Fruit fly (Drosophila melanogaster) whole organism, pupa: Measurements from ENCODE around the gene mthl5.

Source experiments
- CG10348 ChIP-seq: fragments of 200-800 bp; sonication (Bioruptor generic); IDR thresholded peaks from 2 replicates; pipeline ENCODE4 v1.3.6; 2022; ENCODE audit warnings: missing biosample characterization, missing genetic modification characterization
- CG12605 ChIP-seq: fragments of 200-800 bp; sonication (Bioruptor generic); IDR thresholded peaks from 2 replicates; pipeline ENCODE4 v1.3.6; 2022; ENCODE audit warnings: missing biosample characterization, missing genetic modification characterization
- CG13204 ChIP-seq: fragments of 200-800 bp; sonication (Bioruptor generic); optimal IDR thresholded peaks from 2 replicates; lab custom pipeline; 2018; ENCODE audit warnings: missing biosample characterization, mild to moderate bottlenecking, missing genetic modification characterization, moderate library complexity
- CG14655 ChIP-seq: fragments of 200-800 bp; sonication (Bioruptor generic); optimal IDR thresholded peaks from 3 replicates; lab custom pipeline; 2017; ENCODE audit warnings: mild to moderate bottlenecking, missing biosample characterization, missing genetic modification reagents, missing genetic modification characterization
- CG15710 ChIP-seq: fragments of 200-800 bp; sonication (Bioruptor generic); optimal IDR thresholded peaks from 2 replicates; lab custom pipeline; 2018; ENCODE audit warnings: missing biosample characterization, mild to moderate bottlenecking, missing genetic modification characterization, moderate library complexity
- CG17806 ChIP-seq: fragments of 200-800 bp; sonication (Bioruptor generic); optimal IDR thresholded peaks from 2 replicates; lab custom pipeline; 2018; ENCODE audit warnings: missing biosample characterization, mild to moderate bottlenecking, missing genetic modification characterization, moderate library complexity
- CG32121 ChIP-seq: fragments of 200-800 bp; sonication (Bioruptor generic); IDR thresholded peaks from 2 replicates; pipeline ENCODE4 v1.3.6; 2022; ENCODE audit warnings: missing biosample characterization, missing genetic modification characterization
- CG34367 ChIP-seq: fragments of 200-800 bp; sonication (Bioruptor generic); optimal IDR thresholded peaks from 2 replicates; lab custom pipeline; 2018; ENCODE audit warnings: missing biosample characterization, mild to moderate bottlenecking, missing genetic modification characterization
- CG4496 ChIP-seq: fragments of 200-800 bp; sonication (Bioruptor generic); IDR thresholded peaks from 3 replicates; pipeline ENCODE4 v1.3.6; 2022; ENCODE audit warnings: missing biosample characterization, missing genetic modification characterization
- CG8159 ChIP-seq: fragments of 200-800 bp; sonication (Bioruptor generic); optimal IDR thresholded peaks from 3 replicates; lab custom pipeline; 2018; ENCODE audit warnings: missing biosample characterization, mild to moderate bottlenecking, missing genetic modification characterization, moderate library complexity
- CG8301 ChIP-seq: fragments of 200-800 bp; sonication (Bioruptor generic); optimal IDR thresholded peaks from 2 replicates; lab custom pipeline; 2018; ENCODE audit warnings: missing biosample characterization, mild to moderate bottlenecking, missing genetic modification characterization
- CG9948 ChIP-seq: fragments of 200-800 bp; sonication (Bioruptor generic); optimal IDR thresholded peaks from 2 replicates; lab custom pipeline; 2018; ENCODE audit warnings: missing biosample characterization, mild to moderate bottlenecking, missing genetic modification characterization, moderate library complexity
- D1 ChIP-seq: fragments of 200-800 bp; sonication (Bioruptor generic); optimal IDR thresholded peaks from 2 replicates; lab custom pipeline; 2018; ENCODE audit warnings: missing biosample characterization, mild to moderate bottlenecking, missing genetic modification characterization, moderate library complexity
- EcR ChIP-seq: fragments of 200-800 bp; sonication (Bioruptor generic); optimal IDR thresholded peaks from 3 replicates; lab custom pipeline; 2019; ENCODE audit warnings: missing biosample characterization, missing genetic modification characterization, mild to moderate bottlenecking, moderate library complexity, missing genetic modification reagents
- Ets98B ChIP-seq: fragments of 200-800 bp; sonication (Bioruptor generic); IDR thresholded peaks from 2 replicates; pipeline ENCODE4 v1.3.6; 2022; ENCODE audit warnings: missing biosample characterization, missing genetic modification characterization
- Pif1A ChIP-seq: fragments of 200-800 bp; sonication (Bioruptor generic); optimal IDR thresholded peaks from 3 replicates; lab custom pipeline; 2016; ENCODE audit warnings: missing biosample characterization, missing genetic modification characterization
- Pif1B ChIP-seq: fragments of 200-800 bp; sonication (Bioruptor generic); optimal IDR thresholded peaks from 3 replicates; lab custom pipeline; 2016; ENCODE audit warnings: missing biosample characterization, missing genetic modification characterization
- Snoo ChIP-seq: fragments of 200-800 bp; sonication (Bioruptor generic); optimal IDR thresholded peaks from 3 replicates; lab custom pipeline; 2017; ENCODE audit warnings: missing biosample characterization, mild to moderate bottlenecking, missing genetic modification characterization, inconsistent platforms
- fd96Ca ChIP-seq: fragments of 200-800 bp; sonication (Bioruptor generic); IDR thresholded peaks from 3 replicates; pipeline ENCODE4 v1.3.6; 2022; ENCODE audit warnings: missing biosample characterization, missing genetic modification characterization
- gl ChIP-seq: fragments of 200-800 bp; sonication (Bioruptor generic); optimal IDR thresholded peaks from 2 replicates; lab custom pipeline; 2018; ENCODE audit warnings: missing biosample characterization, mild to moderate bottlenecking, missing genetic modification characterization
- rn ChIP-seq: fragments of 200-800 bp; sonication (Bioruptor generic); IDR thresholded peaks from 2 replicates; pipeline ENCODE4 v1.3.6; 2022; ENCODE audit warnings: missing biosample characterization, missing genetic modification characterization

The mthl5 gene

dm6 chr3R:11856295-11856694 lies 30.7 kb downstream of the mthl5 start:
- TF ChIP-seq CG15710 (tag; lab: Kevin White, UChicago) (no peak), CG4496 (no peak), Pif1A (GFP tag; lab: Kevin White, UChicago) (no peak), CG34367 (tag; lab: Kevin White, UChicago) (no peak), CG13204 (GFP tag; lab: Kevin White, UChicago) (no peak), Ets98B (GFP tag; lab: Robert Waterston, UW) (no peak), EcR (GFP tag; lab: Kevin White, UChicago) (no peak), CG14655 (GFP tag; lab: Kevin White, UChicago) (no peak), CG10348 (GFP tag; lab: Robert Waterston, UW) (no peak)

- TF ChIP-seq CG13204 (GFP tag; lab: Kevin White, UChicago) (no peak), Ets98B (GFP tag; lab: Robert Waterston, UW) (no peak), EcR (GFP tag; lab: Kevin White, UChicago) (no peak), CG12605 (GFP tag; lab: Robert Waterston, UW) (no peak), CG9948 (tag; lab: Kevin White, UChicago) (no peak), CG8159 (tag; lab: Kevin White, UChicago) (peak; percentile 22), D1 (tag; lab: Kevin White, UChicago) (no peak), Pif1B (GFP tag; lab: Kevin White, UChicago) (no peak), CG10348 (GFP tag; lab: Robert Waterston, UW) (no peak), CG17806 (tag; lab: Kevin White, UChicago) (peak; percentile 6), CG14655 (GFP tag; lab: Kevin White, UChicago) (peak; percentile 36), rn (GFP tag; lab: Robert Waterston, UW) (no peak), CG15710 (tag; lab: Kevin White, UChicago) (no peak)
Observed at dm6 chr3R:11855156-11855555, 31.8 kb downstream of the mthl5 start.

- TF ChIP-seq CG34367 (tag; lab: Kevin White, UChicago) = no peak
- no peak for TF ChIP-seq rn (GFP tag; lab: Robert Waterston, UW)
- peak; percentile 56 for TF ChIP-seq CG8301
- no peak for TF ChIP-seq Snoo
- TF ChIP-seq CG15710 (tag; lab: Kevin White, UChicago) = no peak
- TF ChIP-seq CG8159 (tag; lab: Kevin White, UChicago) = no peak
- TF ChIP-seq CG14655 (GFP tag; lab: Kevin White, UChicago) = peak; percentile 40
- TF ChIP-seq fd96Ca (GFP tag; lab: Robert Waterston, UW) = no peak
- TF ChIP-seq EcR (GFP tag; lab: Kevin White, UChicago) = no peak
- no peak for TF ChIP-seq Pif1A (GFP tag; lab: Kevin White, UChicago)
- TF ChIP-seq CG10348 (GFP tag; lab: Robert Waterston, UW) = no peak
- TF ChIP-seq Pif1B (GFP tag; lab: Kevin White, UChicago) = no peak
- TF ChIP-seq gl (tag; lab: Kevin White, UChicago) = no peak
- TF ChIP-seq CG12605 (GFP tag; lab: Robert Waterston, UW) = no peak
- TF ChIP-seq CG17806 (tag; lab: Kevin White, UChicago) = peak; percentile 20
Observed at dm6 chr3R:11851939-11852338, 35.0 kb downstream of the mthl5 start.

dm6 chr3R:11850917-11851897 lies 35.8 kb downstream of the mthl5 start:
- peak; percentile 98 for TF ChIP-seq CG8301
- peak; percentile 80 for TF ChIP-seq CG17806 (tag; lab: Kevin White, UChicago)
- TF ChIP-seq gl (tag; lab: Kevin White, UChicago) = peak; percentile 60
- TF ChIP-seq CG32121 = peak; percentile 83
- peak; percentile 88 for TF ChIP-seq fd96Ca (GFP tag; lab: Robert Waterston, UW)
- peak; percentile 85 for TF ChIP-seq EcR (GFP tag; lab: Kevin White, UChicago)
- peak; percentile 83 for TF ChIP-seq CG15710 (tag; lab: Kevin White, UChicago)
- peak; percentile 88 for TF ChIP-seq Ets98B (GFP tag; lab: Robert Waterston, UW)
- peak; percentile 75 for TF ChIP-seq Pif1B (GFP tag; lab: Kevin White, UChicago)
- peak; percentile 84 for TF ChIP-seq CG8159 (tag; lab: Kevin White, UChicago)
- TF ChIP-seq D1 (tag; lab: Kevin White, UChicago) = peak; percentile 64
- TF ChIP-seq CG14655 (GFP tag; lab: Kevin White, UChicago) = peak; percentile 98
- TF ChIP-seq CG13204 (GFP tag; lab: Kevin White, UChicago) = peak; percentile 54
- peak; percentile 55 for TF ChIP-seq Snoo
- TF ChIP-seq CG12605 (GFP tag; lab: Robert Waterston, UW) = peak; percentile 70
- TF ChIP-seq rn (GFP tag; lab: Robert Waterston, UW) = peak; percentile 56
- TF ChIP-seq CG9948 (tag; lab: Kevin White, UChicago) = peak; percentile 87
- peak; percentile 75 for TF ChIP-seq CG34367 (tag; lab: Kevin White, UChicago)
- TF ChIP-seq CG10348 (GFP tag; lab: Robert Waterston, UW) = peak; percentile 81
- peak; percentile 91 for TF ChIP-seq Pif1A (GFP tag; lab: Kevin White, UChicago)
- peak; percentile 86 for TF ChIP-seq CG4496
